Fruit fly (Drosophila melanogaster) whole organism, embryonic: ENCODE measurements around the gene anchor.

ENCODE experiments used
- Asciz ChIP-seq: fragments of 200-800 bp; sonication (Bioruptor generic); optimal IDR thresholded peaks from 2 replicates; lab custom pipeline; 2017; ENCODE audit warnings: missing biosample characterization, mild to moderate bottlenecking, missing genetic modification characterization, missing genetic modification reagents
- CG12104 ChIP-seq: fragments of 200-800 bp; sonication (Bioruptor generic); optimal IDR thresholded peaks from 3 replicates; lab custom pipeline; 2016; ENCODE audit warnings: missing biosample characterization, missing genetic modification characterization
- CG12299 ChIP-seq: fragments of 200-800 bp; sonication (Bioruptor generic); optimal IDR thresholded peaks from 2 replicates; lab custom pipeline; 2018; ENCODE audit warnings: missing biosample characterization, mild to moderate bottlenecking, missing genetic modification characterization
- CG12659 ChIP-seq: fragments of 200-800 bp; sonication (Bioruptor generic); optimal IDR thresholded peaks from 3 replicates; lab custom pipeline; 2017; ENCODE audit warnings: mild to moderate bottlenecking, missing biosample characterization, missing genetic modification reagents, missing genetic modification characterization
- CG13287 ChIP-seq: fragments of 200-800 bp; sonication (Bioruptor generic); IDR thresholded peaks from 2 replicates; pipeline ENCODE4 v1.3.6; 2022; ENCODE audit warnings: missing biosample characterization, missing genetic modification characterization; ENCODE audit not compliant: partially characterized antibody
- CG13296 ChIP-seq: fragments of 200-800 bp; sonication (Bioruptor generic); optimal IDR thresholded peaks from 3 replicates; lab custom pipeline; 2018; ENCODE audit warnings: missing biosample characterization, mild to moderate bottlenecking, missing genetic modification characterization
- CG14014 ChIP-seq: fragments of 200-800 bp; sonication (Bioruptor generic); IDR thresholded peaks from 2 replicates; pipeline ENCODE4 v1.3.6; 2022; ENCODE audit warnings: missing biosample characterization, missing genetic modification characterization
- CG14710 ChIP-seq: fragments of 200-800 bp; sonication (Bioruptor generic); optimal IDR thresholded peaks from 3 replicates; lab custom pipeline; 2019; ENCODE audit warnings: missing biosample characterization, mild to moderate bottlenecking, missing genetic modification characterization, moderate library complexity
- CG14965 ChIP-seq: fragments of 200-800 bp; sonication (Bioruptor generic); optimal IDR thresholded peaks from 2 replicates; lab custom pipeline; 2016; ENCODE audit warnings: missing biosample characterization, missing genetic modification characterization, borderline replicate concordance
- CG15601 ChIP-seq: fragments of 200-800 bp; sonication (Bioruptor generic); optimal IDR thresholded peaks from 3 replicates; lab custom pipeline; 2019; ENCODE audit warnings: missing biosample characterization, mild to moderate bottlenecking, missing genetic modification characterization, moderate library complexity
- CG17328 ChIP-seq: fragments of 200-800 bp; sonication (Bioruptor generic); IDR thresholded peaks from 2 replicates; pipeline ENCODE4 v1.3.6; 2022; ENCODE audit warnings: missing biosample characterization, missing genetic modification characterization
- CG17568 ChIP-seq: fragments of 200-800 bp; sonication (Bioruptor generic); optimal IDR thresholded peaks from 2 replicates; lab custom pipeline; 2018; ENCODE audit warnings: missing biosample characterization, mild to moderate bottlenecking, missing genetic modification characterization, moderate library complexity
- CG30431 ChIP-seq: fragments of 200-800 bp; sonication (Bioruptor generic); optimal IDR thresholded peaks from 2 replicates; lab custom pipeline; 2017; ENCODE audit warnings: missing biosample characterization, missing genetic modification characterization
- CG34376 ChIP-seq: fragments of 200-800 bp; sonication (Bioruptor generic); optimal IDR thresholded peaks from 2 replicates; lab custom pipeline; 2018; ENCODE audit warnings: missing biosample characterization, mild to moderate bottlenecking, missing genetic modification characterization
- CG4328 ChIP-seq: fragments of 200-800 bp; sonication (Bioruptor generic); optimal IDR thresholded peaks from 3 replicates; lab custom pipeline; 2017; ENCODE audit warnings: missing biosample characterization, missing genetic modification reagents, missing genetic modification characterization
- CG5245 ChIP-seq: fragments of 200-800 bp; sonication (Bioruptor generic); optimal IDR thresholded peaks from 3 replicates; lab custom pipeline; 2016; ENCODE audit warnings: missing biosample characterization, missing genetic modification characterization
- CG6791 ChIP-seq: fragments of 200-800 bp; sonication (Bioruptor generic); IDR thresholded peaks from 3 replicates; pipeline ENCODE4 v1.3.6; 2022; ENCODE audit warnings: missing biosample characterization, missing genetic modification characterization; ENCODE audit not compliant: partially characterized antibody
- CG6813 ChIP-seq: fragments of 200-800 bp; sonication (Bioruptor generic); optimal IDR thresholded peaks from 2 replicates; lab custom pipeline; 2017; ENCODE audit warnings: missing biosample characterization, missing genetic modification characterization, mild to moderate bottlenecking, moderate library complexity, missing genetic modification reagents
- CG6854 ChIP-seq: fragments of 200-800 bp; sonication (Bioruptor generic); optimal IDR thresholded peaks from 3 replicates; lab custom pipeline; 2017; ENCODE audit warnings: missing biosample characterization, mild to moderate bottlenecking, missing genetic modification characterization
- CG8290 ChIP-seq, 3 experiments: fragments of 200-800 bp; sonication (Bioruptor generic); optimal IDR thresholded peaks; 2 replicates each; lab custom pipeline; 2016 to 2019; ENCODE audit warnings: missing biosample characterization in 3 of 3, missing genetic modification characterization in 3 of 3, mild to moderate bottlenecking in 2 of 3, moderate library complexity in 1 of 3
- CrebB ChIP-seq: fragments of 200-800 bp; sonication (Bioruptor generic); optimal IDR thresholded peaks from 3 replicates; lab custom pipeline; 2018; ENCODE audit warnings: missing biosample characterization, mild to moderate bottlenecking, missing genetic modification characterization
- Dbx ChIP-seq: fragments of 200-800 bp; sonication (Bioruptor generic); IDR thresholded peaks from 3 replicates; pipeline ENCODE4 v1.3.6; 2022; ENCODE audit warnings: missing biosample characterization, missing genetic modification characterization
- Dref ChIP-seq: fragments of 200-800 bp; sonication (Bioruptor generic); IDR thresholded peaks from 2 replicates; pipeline ENCODE4 v1.3.6; 2022; ENCODE audit warnings: missing biosample characterization, missing genetic modification characterization
- Fer1 ChIP-seq: fragments of 200-800 bp; sonication (Bioruptor generic); optimal IDR thresholded peaks from 2 replicates; lab custom pipeline; 2017; ENCODE audit warnings: missing biosample characterization, mild to moderate bottlenecking, missing genetic modification characterization
- HLHmδ ChIP-seq: fragments of 200-800 bp; sonication (Bioruptor generic); optimal IDR thresholded peaks from 2 replicates; lab custom pipeline; 2018; ENCODE audit warnings: missing biosample characterization, mild to moderate bottlenecking, missing genetic modification characterization, moderate library complexity
- Hand ChIP-seq: fragments of 200-800 bp; sonication (Bioruptor generic); optimal IDR thresholded peaks from 2 replicates; lab custom pipeline; 2017; ENCODE audit warnings: mild to moderate bottlenecking, missing biosample characterization, missing genetic modification reagents, missing genetic modification characterization
- Hmr ChIP-seq: fragments of 200-800 bp; sonication (Bioruptor generic); optimal IDR thresholded peaks from 3 replicates; lab custom pipeline; 2017; ENCODE audit warnings: mild to moderate bottlenecking, missing biosample characterization, missing genetic modification reagents, missing genetic modification characterization
- Med ChIP-seq: fragments of 200-800 bp; sonication (Bioruptor generic); peaks from one replicate; lab custom pipeline; 2016; ENCODE audit warnings: missing biosample characterization, missing genetic modification characterization, mild to moderate bottlenecking, inconsistent platforms, moderate library complexity
- PHDP ChIP-seq: fragments of 200-800 bp; sonication (Bioruptor generic); optimal IDR thresholded peaks from 3 replicates; lab custom pipeline; 2018; ENCODE audit warnings: missing biosample characterization, mild to moderate bottlenecking, missing genetic modification characterization, moderate library complexity
- Poxn ChIP-seq: fragments of 200-800 bp; sonication (Bioruptor generic); IDR thresholded peaks from 2 replicates; pipeline ENCODE4 v1.3.6; 2022; ENCODE audit warnings: missing biosample characterization, missing genetic modification characterization
- Stat92E ChIP-seq, 3 experiments: fragments of >200 bp in 2 of 3; fragments of 200-800 bp in 1 of 3; sonication (Bioruptor generic) in 1 of 3; optimal IDR thresholded peaks; 2 replicates each; lab custom pipeline; 2017 to 2019; ENCODE audit warnings: missing biosample characterization in 3 of 3, missing genetic modification characterization in 3 of 3, mild to moderate bottlenecking in 1 of 3, moderate library complexity in 1 of 3
- amos ChIP-seq: fragments of 200-800 bp; sonication (Bioruptor generic); IDR thresholded peaks from 2 replicates; pipeline ENCODE4 v1.3.6; 2022; ENCODE audit warnings: missing biosample characterization, missing genetic modification characterization; ENCODE audit not compliant: partially characterized antibody
- caup ChIP-seq: fragments of 200-800 bp; sonication (Bioruptor generic); optimal IDR thresholded peaks from 3 replicates; lab custom pipeline; 2017; ENCODE audit warnings: missing biosample characterization, mild to moderate bottlenecking, missing genetic modification characterization, moderate library complexity; ENCODE audit not compliant: severe bottlenecking
- ci ChIP-seq: fragments of 200-800 bp; sonication (Bioruptor generic); IDR thresholded peaks from 3 replicates; pipeline ENCODE4 v1.3.6; 2022; ENCODE audit warnings: missing biosample characterization, missing genetic modification characterization
- cwo ChIP-seq: fragments of 200-800 bp; sonication (Bioruptor generic); optimal IDR thresholded peaks from 3 replicates; lab custom pipeline; 2017; ENCODE audit warnings: missing biosample characterization, missing genetic modification characterization, mild to moderate bottlenecking, moderate library complexity, missing genetic modification reagents
- fd3F ChIP-seq: fragments of 200-800 bp; sonication (Bioruptor generic); optimal IDR thresholded peaks from 2 replicates; lab custom pipeline; 2018; ENCODE audit warnings: missing biosample characterization, mild to moderate bottlenecking, missing genetic modification characterization, moderate library complexity
- gem ChIP-seq: fragments of 200-800 bp; sonication (Bioruptor generic); optimal IDR thresholded peaks from 2 replicates; lab custom pipeline; 2019; ENCODE audit warnings: missing biosample characterization, mild to moderate bottlenecking, missing genetic modification characterization, moderate library complexity
- hkb ChIP-seq, 2 experiments: fragments of 200-800 bp in 1 of 2; fragments of >200 bp in 1 of 2; sonication (Bioruptor generic) in 1 of 2; IDR thresholded peaks in 1 of 2; optimal IDR thresholded peaks in 1 of 2; 2 replicates each; pipeline versions ENCODE4 v1.3.6 to Lab custom; 2017 to 2022; ENCODE audit warnings: missing biosample characterization in 1 of 2, missing genetic modification characterization in 1 of 2
- kni ChIP-seq: fragments of 200-800 bp; sonication (Bioruptor generic); optimal IDR thresholded peaks from 3 replicates; lab custom pipeline; 2017; ENCODE audit warnings: mild to moderate bottlenecking, missing biosample characterization, missing genetic modification reagents, missing genetic modification characterization
- lov ChIP-seq, 2 experiments: fragments of 200-800 bp in 1 of 2; fragments of >200 bp in 1 of 2; sonication (Bioruptor generic) in 1 of 2; IDR thresholded peaks in 1 of 2; optimal IDR thresholded peaks in 1 of 2; 2 replicates in 1 of 2; 3 replicates in 1 of 2; pipeline versions ENCODE4 v1.3.6 to Lab custom; 2017 to 2022; ENCODE audit warnings: missing biosample characterization in 1 of 2, missing genetic modification characterization in 1 of 2
- schlank ChIP-seq: fragments of 200-800 bp; sonication (Bioruptor generic); optimal IDR thresholded peaks from 2 replicates; lab custom pipeline; 2018; ENCODE audit warnings: missing biosample characterization, mild to moderate bottlenecking, missing genetic modification characterization
- sens ChIP-seq: fragments of 200-800 bp; sonication (Bioruptor generic); peaks from one replicate; lab custom pipeline; 2016; ENCODE audit warnings: missing biosample characterization, missing genetic modification characterization
- seq ChIP-seq: fragments of 200-800 bp; sonication (Bioruptor generic); IDR thresholded peaks from 2 replicates; pipeline ENCODE4 v1.3.6; 2022; ENCODE audit warnings: missing biosample characterization, missing genetic modification characterization
- sim ChIP-seq: fragments of 200-800 bp; sonication (Bioruptor generic); IDR thresholded peaks from 2 replicates; pipeline ENCODE4 v1.3.6; 2022; ENCODE audit warnings: missing biosample characterization, missing genetic modification characterization
- unpg ChIP-seq: fragments of 200-800 bp; sonication (Bioruptor generic); optimal IDR thresholded peaks from 3 replicates; lab custom pipeline; 2018; ENCODE audit warnings: missing biosample characterization, mild to moderate bottlenecking, missing genetic modification characterization, moderate library complexity
- vvl ChIP-seq: fragments of 200-800 bp; sonication (Bioruptor generic); IDR thresholded peaks from 2 replicates; pipeline ENCODE4 v1.3.6; 2022; ENCODE audit warnings: missing biosample characterization, missing genetic modification characterization
- wek ChIP-seq: fragments of 200-800 bp; sonication (Bioruptor generic); optimal IDR thresholded peaks from 3 replicates; lab custom pipeline; 2018; ENCODE audit warnings: missing biosample characterization, mild to moderate bottlenecking, missing genetic modification characterization, moderate library complexity

The anchor gene

DNA sequence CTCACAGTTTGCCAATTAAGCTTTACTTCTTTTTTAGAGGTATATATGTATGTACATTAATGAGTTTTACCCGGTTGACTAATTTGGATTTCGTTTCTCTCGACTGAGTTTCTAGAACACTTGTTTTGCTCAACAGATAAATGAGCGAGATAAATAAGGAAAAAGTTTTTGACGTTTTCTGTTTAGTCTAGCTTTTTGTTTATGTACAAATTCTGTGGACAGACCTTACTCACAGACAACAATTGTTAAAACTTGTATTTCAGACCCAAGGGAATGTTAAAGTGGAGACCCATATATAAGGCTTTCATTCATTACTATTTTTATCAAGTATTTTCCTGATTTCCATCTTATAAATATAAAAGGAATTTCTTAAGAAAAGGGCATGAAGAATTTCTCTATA, 3.4 kb downstream of the anchor start (continued):
- TF ChIP-seq caup (GFP tag; lab: Kevin White, UChicago) (peak; percentile 2), ci (GFP tag; lab: Robert Waterston, UW) (0 out of 3 replicates have a peak, but pooled peaks have one; percentile 36), CG13296 (GFP tag; lab: Kevin White, UChicago) (peak; percentile 52), CG15601 (tag; lab: Kevin White, UChicago) (peak; percentile 47), PHDP (peak; percentile 61), seq (0 out of 2 replicates have a peak, but pooled peaks have one; percentile 8), CrebB (peak; percentile 41), gem (tag; lab: Kevin White, UChicago) (peak; percentile 9), CG17328 (GFP tag; lab: Robert Waterston, UW) (no peak), wek (GFP tag; lab: Kevin White, UChicago) (peak; percentile 31), CG12299 (tag; lab: Kevin White, UChicago) (peak; percentile 62), Hand (GFP tag; lab: Kevin White, UChicago) (peak; percentile 54), CG5245 (GFP tag; lab: Kevin White, UChicago) (no peak), CG14965 (GFP tag; lab: Kevin White, UChicago) (no peak), CG6854 (GFP tag; lab: Kevin White, UChicago) (peak; percentile 63), Hmr (GFP tag; lab: Kevin White, UChicago) (peak; percentile 63), Dbx (GFP tag; lab: Robert Waterston, UW) (no peak), CG34376 (no peak), schlank (tag; lab: Kevin White, UChicago) (peak; percentile 52), CG14014 (GFP tag; lab: Robert Waterston, UW) (peak; percentile 32; the same call in 1 of the 2 replicates), lov (optimal IDR thresholded peaks at IDR 0.05; lab: Kevin White, UChicago) (no peak), lov (GFP tag; IDR thresholded peaks at IDR 0.05; lab: Robert Waterston, UW) (no peak), CG8290 (GFP tag; optimal IDR thresholded peaks at IDR 0.05; lab: Kevin White, UChicago) (no peak), CG8290 (tag; optimal IDR thresholded peaks at IDR 0.05; lab: Kevin White, UChicago) (peak in 1 of 2 experiments; percentile 46), Stat92E (GFP tag; optimal IDR thresholded peaks at IDR 0.05; lab: Kevin White, UChicago) (no peak), sim (GFP tag; lab: Robert Waterston, UW) (no peak), CG12659 (GFP tag; lab: Kevin White, UChicago) (peak; percentile 14), CG6813 (GFP tag; lab: Kevin White, UChicago) (peak; percentile 9), CG17568 (peak; percentile 61), CG30431 (GFP tag; lab: Kevin White, UChicago) (no peak), unpg (peak; percentile 12), fd3F (GFP tag; lab: Kevin White, UChicago) (peak; percentile 41), Fer1 (GFP tag; lab: Kevin White, UChicago) (peak; percentile 47), Med (GFP tag; lab: Kevin White, UChicago) (peak; percentile 66)
- TF ChIP-seq, all 482 proteins: peak for 37

DNA sequence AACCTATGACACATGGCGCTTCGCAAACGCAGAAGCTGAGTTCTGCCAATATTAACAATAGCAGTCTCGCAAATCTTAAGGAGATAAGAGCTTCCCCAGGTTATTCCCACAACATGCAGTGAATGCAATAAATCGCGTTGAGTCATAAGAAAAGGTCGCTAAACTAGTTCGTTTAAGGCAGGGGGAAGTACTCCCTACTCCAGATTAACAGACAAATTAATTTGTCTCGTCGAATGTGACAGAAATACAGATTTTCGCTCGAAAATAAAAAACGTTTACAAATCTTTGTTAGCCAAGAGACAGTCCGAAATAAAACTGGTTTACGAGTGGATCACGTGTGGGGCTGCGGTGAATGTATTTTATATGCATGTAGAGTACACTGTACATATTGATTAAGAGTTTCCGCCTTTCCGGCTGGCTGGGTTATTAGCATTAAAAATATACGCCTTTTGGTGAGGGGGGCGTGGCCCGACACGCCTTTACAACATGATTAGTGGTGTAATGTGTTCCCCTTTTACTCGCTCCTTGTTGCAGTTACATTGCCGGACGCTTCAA, 4.0 kb downstream of the anchor start:
- TF ChIP-seq CG4328 (GFP tag; lab: Kevin White, UChicago) (no peak), sens (GFP tag; lab: Kevin White, UChicago) (peak; percentile 32), kni (GFP tag; lab: Kevin White, UChicago) (peak; percentile 22), CG14710 (tag; lab: Kevin White, UChicago) (no peak), Poxn (no peak), cwo (GFP tag; lab: Kevin White, UChicago) (peak; percentile 59), CG6791 (no peak), amos (no peak), CG12104 (no peak), CG13287 (no peak), vvl (GFP tag; lab: Robert Waterston, UW) (peak; percentile 76), Dref (GFP tag; lab: Robert Waterston, UW) (no peak), Asciz (GFP tag; lab: Kevin White, UChicago) (peak; percentile 25), HLHmδ (GFP tag; lab: Kevin White, UChicago) (no peak), hkb (optimal IDR thresholded peaks at IDR 0.05; lab: Kevin White, UChicago) (no peak), hkb (GFP tag; IDR thresholded peaks at IDR 0.05; lab: Robert Waterston, UW) (0 out of 2 replicates have a peak, but pooled peaks have one; percentile 20)
